Worm (Caenorhabditis elegans) whole organism, late embryonic: ENCODE data around the gene srx-95.

Experiments
- ceh-18 ChIP-seq: sonication (generic microtip); optimal IDR thresholded peaks from 2 replicates; lab custom pipeline; 2016; ENCODE audit warnings: missing genetic modification characterization, missing compliant biosample characterization
- fax-1 ChIP-seq: sonication (generic microtip); optimal IDR thresholded peaks from 2 replicates; lab custom pipeline; 2016; ENCODE audit warnings: missing genotype, missing genetic modification characterization, missing compliant biosample characterization
- fkh-6 ChIP-seq: sonication (generic microtip); optimal IDR thresholded peaks from 2 replicates; lab custom pipeline; 2016; ENCODE audit warnings: missing genetic modification characterization, missing compliant biosample characterization
- hlh-30 ChIP-seq: sonication (generic microtip); optimal IDR thresholded peaks from 2 replicates; lab custom pipeline; 2017; ENCODE audit warnings: antibody characterized with exemption, missing genetic modification characterization, missing compliant biosample characterization; ENCODE audit not compliant: insufficient read depth
- lin-11 ChIP-seq: fragments of 200-800 bp; sonication (Bioruptor generic); optimal IDR thresholded peaks from 2 replicates; lab custom pipeline; 2018; ENCODE audit warnings: mild to moderate bottlenecking, missing genetic modification characterization, missing compliant biosample characterization
- tbx-2 ChIP-seq: sonication (generic microtip); optimal IDR thresholded peaks from 2 replicates; lab custom pipeline; 2016; ENCODE audit warnings: missing genetic modification characterization, missing compliant biosample characterization
- unc-55 ChIP-seq: sonication (generic microtip); optimal IDR thresholded peaks from 2 replicates; lab custom pipeline; 2017; ENCODE audit warnings: missing biosample characterization, missing genetic modification reagents, missing genetic modification characterization
- zip-5 ChIP-seq: sonication (generic microtip); optimal IDR thresholded peaks from 2 replicates; lab custom pipeline; 2016; ENCODE audit warnings: missing genetic modification characterization, missing compliant biosample characterization

Gene srx-95

DNA sequence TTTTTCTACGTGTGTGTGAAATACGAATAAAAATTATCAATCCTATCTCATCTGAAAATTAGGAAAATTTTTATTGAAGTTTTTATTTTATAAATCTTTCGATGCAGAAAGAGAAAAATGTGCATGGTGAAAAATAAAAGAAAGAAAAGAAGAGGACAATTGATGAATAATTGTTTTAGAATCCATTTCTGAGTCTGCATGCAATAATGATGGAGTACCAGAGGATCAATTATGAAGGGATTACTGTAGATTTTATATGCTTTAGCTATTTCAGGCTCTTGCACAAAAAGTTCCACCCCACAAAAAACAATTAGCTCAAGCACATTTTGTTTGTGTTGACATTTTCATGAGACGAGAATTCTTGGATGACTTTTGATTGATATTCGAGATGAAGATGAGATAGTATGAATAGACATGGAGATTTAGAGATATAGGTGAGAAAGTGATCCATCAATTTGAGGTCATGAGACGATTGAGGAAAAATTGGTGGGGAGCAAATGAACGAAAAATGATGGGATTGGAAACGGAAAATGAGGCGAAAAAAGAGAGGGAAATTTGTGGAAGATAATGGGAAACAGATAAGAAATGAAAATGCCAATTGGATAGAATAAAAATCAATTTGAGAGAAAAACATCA lies 48.9 kb downstream of the srx-95 start, which contains the start of gene rpy-1:
Gene rpy-1, minus strand, starts transcription at position 51 of the 636 bp plus-strand sequence.
- TF ChIP-seq tbx-2 (tag; lab: Kevin White, UChicago) = no peak
- TF ChIP-seq fax-1 (tag; lab: Kevin White, UChicago) = no peak
- TF ChIP-seq unc-55 (GFP tag; lab: Kevin White, UChicago) = peak; percentile 66
- TF ChIP-seq fkh-6 = no peak
- no peak for TF ChIP-seq zip-5
- TF ChIP-seq ceh-18 (tag; lab: Kevin White, UChicago) = peak; percentile 19
- TF ChIP-seq hlh-30 (tag; lab: Kevin White, UChicago) = no peak
- no peak for TF ChIP-seq lin-11
